Fruit fly (Drosophila melanogaster) whole organism, embryonic: ENCODE data around the gene CG2104.

ENCODE experiments used
- Bteb2 ChIP-seq: fragments of 200-800 bp; sonication (Bioruptor generic); optimal IDR thresholded peaks from 2 replicates; lab custom pipeline; 2016; ENCODE audit warnings: missing biosample characterization, missing genetic modification characterization
- CG10274 ChIP-seq: fragments of 200-800 bp; sonication (Bioruptor generic); optimal IDR thresholded peaks from 3 replicates; lab custom pipeline; 2017; ENCODE audit warnings: missing biosample characterization, mild to moderate bottlenecking, missing genetic modification characterization
- CG10321 ChIP-seq: fragments of 200-800 bp; sonication (Bioruptor generic); IDR thresholded peaks from 2 replicates; pipeline ENCODE4 v1.3.6; 2022; ENCODE audit warnings: missing biosample characterization, missing genetic modification characterization
- CG12071 ChIP-seq: fragments of 200-800 bp; sonication (Bioruptor generic); optimal IDR thresholded peaks from 3 replicates; lab custom pipeline; 2018; ENCODE audit warnings: missing biosample characterization, mild to moderate bottlenecking, missing genetic modification characterization
- CG1603 ChIP-seq: fragments of 200-800 bp; sonication (Bioruptor generic); optimal IDR thresholded peaks from 2 replicates; lab custom pipeline; 2019; ENCODE audit warnings: missing biosample characterization, mild to moderate bottlenecking, missing genetic modification characterization, moderate library complexity
- CG1792 ChIP-seq: fragments of 200-800 bp; sonication (Bioruptor generic); optimal IDR thresholded peaks from 2 replicates; lab custom pipeline; 2016; ENCODE audit warnings: missing biosample characterization, missing genetic modification characterization
- CG2116 ChIP-seq: fragments of 200-800 bp; sonication (Bioruptor generic); optimal IDR thresholded peaks from 3 replicates; lab custom pipeline; 2018; ENCODE audit warnings: missing biosample characterization, mild to moderate bottlenecking, missing genetic modification characterization
- CG3065 ChIP-seq: fragments of 200-800 bp; sonication (Bioruptor generic); optimal IDR thresholded peaks from 2 replicates; lab custom pipeline; 2016; ENCODE audit warnings: missing biosample characterization, missing genetic modification characterization
- CG3407 ChIP-seq: fragments of 200-800 bp; sonication (Bioruptor generic); optimal IDR thresholded peaks from 2 replicates; lab custom pipeline; 2018; ENCODE audit warnings: missing biosample characterization, mild to moderate bottlenecking, missing genetic modification characterization
- CG34422 ChIP-seq: fragments of 200-800 bp; sonication (Bioruptor generic); IDR thresholded peaks from 3 replicates; pipeline ENCODE4 v1.3.6; 2022; ENCODE audit warnings: missing biosample characterization, missing genetic modification characterization
- CG42726 ChIP-seq: fragments of 200-800 bp; sonication (Bioruptor generic); IDR thresholded peaks from 2 replicates; pipeline ENCODE4 v1.3.6; 2022; ENCODE audit warnings: missing biosample characterization, missing genetic modification characterization; ENCODE audit not compliant: partially characterized antibody
- CG6791 ChIP-seq: fragments of 200-800 bp; sonication (Bioruptor generic); IDR thresholded peaks from 3 replicates; pipeline ENCODE4 v1.3.6; 2022; ENCODE audit warnings: missing biosample characterization, missing genetic modification characterization; ENCODE audit not compliant: partially characterized antibody
- CG7271 ChIP-seq: fragments of 200-800 bp; sonication (Bioruptor generic); optimal IDR thresholded peaks from 2 replicates; lab custom pipeline; 2018; ENCODE audit warnings: missing biosample characterization, mild to moderate bottlenecking, missing genetic modification characterization, moderate library complexity
- CG8290 ChIP-seq, 3 experiments: fragments of 200-800 bp; sonication (Bioruptor generic); optimal IDR thresholded peaks; 2 replicates each; lab custom pipeline; 2016 to 2019; ENCODE audit warnings: missing biosample characterization in 3 of 3, missing genetic modification characterization in 3 of 3, mild to moderate bottlenecking in 2 of 3, moderate library complexity in 1 of 3
- CG8359 ChIP-seq: fragments of 200-800 bp; sonication (Bioruptor generic); optimal IDR thresholded peaks from 2 replicates; lab custom pipeline; 2017; ENCODE audit warnings: missing biosample characterization, mild to moderate bottlenecking, missing genetic modification characterization, borderline replicate concordance
- CG8765 ChIP-seq: fragments of 200-800 bp; sonication (Bioruptor generic); IDR thresholded peaks from 2 replicates; pipeline ENCODE4 v1.3.6; 2022; ENCODE audit warnings: missing biosample characterization, missing genetic modification characterization
- CG9437 ChIP-seq: fragments of 200-800 bp; sonication (Bioruptor generic); optimal IDR thresholded peaks from 2 replicates; lab custom pipeline; 2018; ENCODE audit warnings: missing biosample characterization, mild to moderate bottlenecking, missing genetic modification characterization
- CoRest ChIP-seq: fragments of 200-800 bp; sonication (Bioruptor generic); optimal IDR thresholded peaks from 3 replicates; lab custom pipeline; 2018; ENCODE audit warnings: missing biosample characterization, mild to moderate bottlenecking, missing genetic modification characterization, moderate library complexity
- D19A ChIP-seq: fragments of 200-800 bp; optimal IDR thresholded peaks from 3 replicates; lab custom pipeline; 2019; ENCODE audit warnings: missing biosample characterization, mild to moderate bottlenecking, missing genetic modification characterization, moderate library complexity
- Hand ChIP-seq: fragments of 200-800 bp; sonication (Bioruptor generic); optimal IDR thresholded peaks from 2 replicates; lab custom pipeline; 2017; ENCODE audit warnings: mild to moderate bottlenecking, missing biosample characterization, missing genetic modification reagents, missing genetic modification characterization
- Hsf ChIP-seq: fragments of 200-800 bp; sonication (Bioruptor generic); optimal IDR thresholded peaks from 3 replicates; lab custom pipeline; 2016; ENCODE audit warnings: missing biosample characterization, missing genetic modification characterization
- Kr ChIP-seq: fragments of 200-800 bp; sonication (Bioruptor generic); optimal IDR thresholded peaks from 2 replicates; lab custom pipeline; 2017; ENCODE audit warnings: missing biosample characterization, mild to moderate bottlenecking, missing genetic modification characterization
- NFAT ChIP-seq: fragments of 200-800 bp; sonication (Bioruptor generic); IDR thresholded peaks from 2 replicates; pipeline ENCODE4 v1.3.6; 2022; ENCODE audit warnings: missing biosample characterization, missing genetic modification characterization
- Sox100B ChIP-seq: fragments of 200-800 bp; sonication (Bioruptor generic); optimal IDR thresholded peaks from 3 replicates; lab custom pipeline; 2018; ENCODE audit warnings: missing biosample characterization, mild to moderate bottlenecking, missing genetic modification characterization
- TFAM ChIP-seq: fragments of 200-800 bp; sonication (Bioruptor generic); optimal IDR thresholded peaks from 2 replicates; lab custom pipeline; 2017; ENCODE audit warnings: missing biosample characterization, missing genetic modification characterization, inconsistent platforms
- ab ChIP-seq: fragments of 200-800 bp; sonication (Bioruptor generic); optimal IDR thresholded peaks from 2 replicates; lab custom pipeline; 2016; ENCODE audit warnings: missing biosample characterization, missing genetic modification characterization
- amos ChIP-seq: fragments of 200-800 bp; sonication (Bioruptor generic); IDR thresholded peaks from 2 replicates; pipeline ENCODE4 v1.3.6; 2022; ENCODE audit warnings: missing biosample characterization, missing genetic modification characterization; ENCODE audit not compliant: partially characterized antibody
- bbx ChIP-seq: fragments of 200-800 bp; sonication (Bioruptor generic); IDR thresholded peaks from 2 replicates; pipeline ENCODE4 v1.3.6; 2022; ENCODE audit warnings: missing biosample characterization, missing genetic modification characterization; ENCODE audit not compliant: partially characterized antibody
- bsh ChIP-seq, 2 experiments: fragments of 200-800 bp; sonication (Bioruptor generic); optimal IDR thresholded peaks; 2 replicates each; lab custom pipeline; 2017 to 2018; ENCODE audit warnings: mild to moderate bottlenecking in 2 of 2, missing biosample characterization in 2 of 2, missing genetic modification characterization in 2 of 2, moderate library complexity in 1 of 2
- chif ChIP-seq, 2 experiments: fragments of 200-800 bp; sonication (Bioruptor generic); optimal IDR thresholded peaks; 3 replicates each; lab custom pipeline; 2016; ENCODE audit warnings: missing biosample characterization in 2 of 2, missing genetic modification characterization in 2 of 2
- dati ChIP-seq: fragments of 200-800 bp; sonication (Bioruptor generic); IDR thresholded peaks from 2 replicates; pipeline ENCODE4 v1.3.6; 2022; ENCODE audit warnings: missing biosample characterization, missing genetic modification characterization
- gsb ChIP-seq: fragments of 200-800 bp; sonication (Bioruptor generic); IDR thresholded peaks from 2 replicates; pipeline ENCODE4 v1.3.6; 2022; ENCODE audit warnings: missing biosample characterization, missing genetic modification characterization
- gsb-n ChIP-seq: fragments of 200-800 bp; sonication (Bioruptor generic); optimal IDR thresholded peaks from 3 replicates; lab custom pipeline; 2018; ENCODE audit warnings: missing biosample characterization, mild to moderate bottlenecking, missing genetic modification characterization
- her ChIP-seq: fragments of 200-800 bp; sonication (Bioruptor generic); optimal IDR thresholded peaks from 2 replicates; lab custom pipeline; 2016; ENCODE audit warnings: missing biosample characterization, missing genetic modification characterization
- hkb ChIP-seq, 2 experiments: fragments of 200-800 bp in 1 of 2; fragments of >200 bp in 1 of 2; sonication (Bioruptor generic) in 1 of 2; IDR thresholded peaks in 1 of 2; optimal IDR thresholded peaks in 1 of 2; 2 replicates each; pipeline versions ENCODE4 v1.3.6 to Lab custom; 2017 to 2022; ENCODE audit warnings: missing biosample characterization in 1 of 2, missing genetic modification characterization in 1 of 2
- insv ChIP-seq, 2 experiments: fragments of 200-800 bp; sonication (Bioruptor generic); optimal IDR thresholded peaks; 3 replicates each; lab custom pipeline; 2016 to 2018; ENCODE audit warnings: missing biosample characterization in 2 of 2, missing genetic modification characterization in 2 of 2
- inv ChIP-seq: fragments of 200-800 bp; sonication (Bioruptor generic); IDR thresholded peaks from 2 replicates; pipeline ENCODE4 v1.3.6; 2022; ENCODE audit warnings: missing biosample characterization, missing genetic modification characterization; ENCODE audit not compliant: partially characterized antibody
- jigr1 ChIP-seq: fragments of 200-800 bp; sonication (Bioruptor generic); IDR thresholded peaks from 3 replicates; pipeline ENCODE4 v1.3.6; 2022; ENCODE audit warnings: missing biosample characterization, missing genetic modification characterization
- mld ChIP-seq: fragments of 200-800 bp; sonication (Bioruptor generic); IDR thresholded peaks from 3 replicates; pipeline ENCODE4 v1.3.6; 2022; ENCODE audit warnings: missing biosample characterization, missing genetic modification characterization; ENCODE audit not compliant: partially characterized antibody
- nerfin-2 ChIP-seq: fragments of 200-800 bp; sonication (Bioruptor generic); IDR thresholded peaks from 2 replicates; pipeline ENCODE4 v1.3.6; 2022; ENCODE audit warnings: missing biosample characterization, missing genetic modification characterization; ENCODE audit not compliant: partially characterized antibody
- onecut ChIP-seq: fragments of 200-800 bp; sonication (Bioruptor generic); IDR thresholded peaks from 2 replicates; pipeline ENCODE4 v1.3.6; 2022; ENCODE audit warnings: missing biosample characterization, missing genetic modification characterization
- pfk ChIP-seq: fragments of 200-800 bp; sonication (Bioruptor generic); optimal IDR thresholded peaks from 2 replicates; lab custom pipeline; 2018; ENCODE audit warnings: missing biosample characterization, mild to moderate bottlenecking, missing genetic modification characterization, moderate library complexity
- pnt ChIP-seq: fragments of 200-800 bp; sonication (Bioruptor generic); optimal IDR thresholded peaks from 3 replicates; lab custom pipeline; 2016; ENCODE audit warnings: missing biosample characterization, missing genetic modification characterization
- repo ChIP-seq: fragments of 200-800 bp; sonication (Bioruptor generic); optimal IDR thresholded peaks from 2 replicates; lab custom pipeline; 2016; ENCODE audit warnings: missing biosample characterization, missing genetic modification characterization
- row ChIP-seq: fragments of 200-800 bp; sonication (Bioruptor generic); IDR thresholded peaks from 3 replicates; pipeline ENCODE4 v1.3.6; 2022; ENCODE audit warnings: missing biosample characterization, missing genetic modification characterization
- slp2 ChIP-seq: fragments of 200-800 bp; sonication (Bioruptor generic); optimal IDR thresholded peaks from 2 replicates; lab custom pipeline; 2016; ENCODE audit warnings: missing biosample characterization, missing genetic modification characterization
- tup ChIP-seq: fragments of 200-800 bp; sonication (Bioruptor generic); optimal IDR thresholded peaks from 2 replicates; lab custom pipeline; 2016; ENCODE audit warnings: missing biosample characterization, mild to moderate bottlenecking, missing genetic modification characterization, moderate library complexity
- vfl ChIP-seq: fragments of 200-800 bp; sonication (Bioruptor generic); optimal IDR thresholded peaks from 2 replicates; lab custom pipeline; 2016; ENCODE audit warnings: missing biosample characterization, missing genetic modification characterization
- wdn ChIP-seq: fragments of 200-800 bp; sonication (Bioruptor generic); IDR thresholded peaks from 2 replicates; pipeline ENCODE4 v1.3.6; 2022; ENCODE audit warnings: missing biosample characterization, missing genetic modification characterization
- zfh2 ChIP-seq: fragments of 200-800 bp; sonication (Bioruptor generic); optimal IDR thresholded peaks from 2 replicates; lab custom pipeline; 2016; ENCODE audit warnings: missing biosample characterization, missing genetic modification characterization

The CG2104 gene

DNA sequence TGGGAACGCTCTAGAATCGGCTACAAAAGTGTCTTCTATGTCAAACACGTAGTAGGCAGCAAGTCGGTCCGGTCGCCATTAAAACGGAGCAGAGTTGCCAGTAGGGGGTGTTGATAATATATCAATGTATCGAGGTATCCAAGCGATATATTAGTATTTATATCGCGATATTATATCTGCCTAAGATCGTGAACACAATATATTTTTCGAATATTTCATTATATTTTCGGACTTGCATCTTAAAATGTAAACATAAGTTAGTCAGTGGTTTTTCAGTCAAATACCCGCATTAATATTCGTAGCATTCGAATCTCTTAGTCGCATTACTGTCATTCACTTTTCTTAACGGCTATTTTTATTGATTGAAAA is 33.3 kb downstream of the CG2104 start, which contains the start of gene CG2182 (continued):
- TF ChIP-seq dati (GFP tag; lab: Robert Waterston, UW), result no peak
- TF ChIP-seq CG10274 (GFP tag; lab: Kevin White, UChicago), result no peak
- TF ChIP-seq CoRest (tag; lab: Kevin White, UChicago), result no peak
- TF ChIP-seq vfl (GFP tag; lab: Kevin White, UChicago), result no peak
- TF ChIP-seq nerfin-2 (GFP tag; lab: Robert Waterston, UW), result peak; percentile 7
- TF ChIP-seq mld (GFP tag; lab: Robert Waterston, UW), result peak; percentile 58; the same call in 2 of the 3 replicates
- TF ChIP-seq CG6791 (GFP tag; lab: Robert Waterston, UW), result peak; percentile 86
- peak; percentile 62 for TF ChIP-seq inv (GFP tag; lab: Robert Waterston, UW)
- TF ChIP-seq D19A, result no peak
- TF ChIP-seq CG3065 (GFP tag; lab: Kevin White, UChicago), result no peak
- no peak for TF ChIP-seq CG8359 (GFP tag; lab: Kevin White, UChicago)
- peak; percentile 3 for TF ChIP-seq Hsf
- no peak for TF ChIP-seq CG3407 (GFP tag; lab: Kevin White, UChicago)
- TF ChIP-seq CG34422, result no peak
- TF ChIP-seq TFAM, result no peak
- no peak for TF ChIP-seq CG9437 (GFP tag; lab: Kevin White, UChicago)
- no peak for TF ChIP-seq CG7271 (tag; lab: Kevin White, UChicago)
- TF ChIP-seq onecut, result no peak
- TF ChIP-seq pfk, result no peak
- TF ChIP-seq CG1603 (tag; lab: Kevin White, UChicago), result peak; percentile 44
- no peak for TF ChIP-seq CG10321 (GFP tag; lab: Robert Waterston, UW)
- no peak for TF ChIP-seq slp2 (GFP tag; lab: Kevin White, UChicago)
- peak; percentile 90 for TF ChIP-seq bbx
- no peak for TF ChIP-seq bsh (GFP tag; optimal IDR thresholded peaks at IDR 0.05; lab: Kevin White, UChicago)
- no peak for TF ChIP-seq ab (GFP tag; lab: Kevin White, UChicago)
- TF ChIP-seq repo (GFP tag; lab: Kevin White, UChicago), result no peak
- TF ChIP-seq row (GFP tag; lab: Robert Waterston, UW), result peak; percentile 74
- TF ChIP-seq CG8290 (GFP tag; optimal IDR thresholded peaks at IDR 0.05; lab: Kevin White, UChicago), result no peak
- peak; percentile 48 to 50 for TF ChIP-seq CG8290 (tag; optimal IDR thresholded peaks at IDR 0.05; lab: Kevin White, UChicago)
- TF ChIP-seq wdn (GFP tag; lab: Robert Waterston, UW), result no peak
- TF ChIP-seq gsb-n (tag; lab: Kevin White, UChicago), result no peak
- no peak for TF ChIP-seq Hand (GFP tag; lab: Kevin White, UChicago)
- no peak for TF ChIP-seq CG8765 (GFP tag; lab: Robert Waterston, UW)
- TF ChIP-seq her, result no peak
- TF ChIP-seq tup, result no peak
- TF ChIP-seq amos (GFP tag; lab: Robert Waterston, UW), result peak; percentile 86
- no peak for TF ChIP-seq CG12071 (GFP tag; lab: Kevin White, UChicago)
- TF ChIP-seq jigr1, result no peak
- no peak for TF ChIP-seq Kr
- TF ChIP-seq pnt, result no peak
- no peak for TF ChIP-seq hkb (optimal IDR thresholded peaks at IDR 0.05; lab: Kevin White, UChicago)
- TF ChIP-seq hkb (GFP tag; IDR thresholded peaks at IDR 0.05; lab: Robert Waterston, UW), result no peak
- TF ChIP-seq CG1792 (GFP tag; lab: Kevin White, UChicago), result peak; percentile 8
- TF ChIP-seq CG42726 (GFP tag; lab: Robert Waterston, UW), result peak; percentile 80
- TF ChIP-seq zfh2 (GFP tag; lab: Kevin White, UChicago), result no peak
- no peak for TF ChIP-seq insv (GFP tag; optimal IDR thresholded peaks at IDR 0.05; lab: Kevin White, UChicago)
- TF ChIP-seq gsb, result no peak
- no peak for TF ChIP-seq chif (GFP tag; optimal IDR thresholded peaks at IDR 0.05; lab: Kevin White, UChicago)
- no peak for TF ChIP-seq Bteb2 (GFP tag; lab: Kevin White, UChicago)
- no peak for TF ChIP-seq Sox100B (GFP tag; lab: Kevin White, UChicago)
- no peak; the same call in 1 of the 2 replicates for TF ChIP-seq NFAT (GFP tag; lab: Robert Waterston, UW)
- TF ChIP-seq CG2116 (GFP tag; lab: Kevin White, UChicago), result no peak
